Fruit fly (Drosophila melanogaster) whole organism, embryonic: ENCODE results near the gene Pvf3.

Experiments
- B-H1 ChIP-seq: fragments of 200-800 bp; sonication (Bioruptor generic); IDR thresholded peaks from 3 replicates; pipeline ENCODE4 v1.3.6; 2022; ENCODE audit warnings: missing biosample characterization, missing genetic modification characterization
- CG11456 ChIP-seq: fragments of 200-800 bp; sonication (Bioruptor generic); IDR thresholded peaks from 3 replicates; pipeline ENCODE4 v1.3.6; 2022; ENCODE audit warnings: missing biosample characterization, missing genetic modification characterization
- CG12155 ChIP-seq: fragments of 200-800 bp; sonication (Bioruptor generic); optimal IDR thresholded peaks from 3 replicates; lab custom pipeline; 2016; ENCODE audit warnings: missing biosample characterization, missing genetic modification characterization
- CG13287 ChIP-seq: fragments of 200-800 bp; sonication (Bioruptor generic); IDR thresholded peaks from 2 replicates; pipeline ENCODE4 v1.3.6; 2022; ENCODE audit warnings: missing biosample characterization, missing genetic modification characterization; ENCODE audit not compliant: partially characterized antibody
- CG15601 ChIP-seq: fragments of 200-800 bp; sonication (Bioruptor generic); optimal IDR thresholded peaks from 3 replicates; lab custom pipeline; 2019; ENCODE audit warnings: missing biosample characterization, mild to moderate bottlenecking, missing genetic modification characterization, moderate library complexity
- CG16813 ChIP-seq: fragments of 200-800 bp; sonication (Bioruptor generic); IDR thresholded peaks from 3 replicates; pipeline ENCODE4 v1.3.6; 2022; ENCODE audit warnings: missing biosample characterization, missing genetic modification characterization; ENCODE audit not compliant: partially characterized antibody
- CG18764 ChIP-seq: fragments of 200-800 bp; sonication (Bioruptor generic); optimal IDR thresholded peaks from 3 replicates; lab custom pipeline; 2016; ENCODE audit warnings: missing biosample characterization, missing genetic modification characterization
- CG2199 ChIP-seq: fragments of 200-800 bp; sonication (Bioruptor generic); IDR thresholded peaks from 3 replicates; pipeline ENCODE4 v1.3.6; 2022; ENCODE audit warnings: missing biosample characterization, missing genetic modification characterization
- CG30020 ChIP-seq: fragments of 200-800 bp; optimal IDR thresholded peaks from 2 replicates; lab custom pipeline; 2019; ENCODE audit warnings: missing biosample characterization, mild to moderate bottlenecking, missing genetic modification characterization, moderate library complexity
- CG31365 ChIP-seq: fragments of 200-800 bp; sonication (Bioruptor generic); optimal IDR thresholded peaks from 2 replicates; lab custom pipeline; 2018; ENCODE audit warnings: missing biosample characterization, mild to moderate bottlenecking, missing genetic modification characterization
- CG31441 ChIP-seq: fragments of 200-800 bp; sonication (Bioruptor generic); IDR thresholded peaks from 2 replicates; pipeline ENCODE4 v1.3.6; 2022; ENCODE audit warnings: missing biosample characterization, missing genetic modification characterization
- CG32772 ChIP-seq: fragments of 200-800 bp; sonication (Bioruptor generic); IDR thresholded peaks from 2 replicates; pipeline ENCODE4 v1.3.6; 2022; ENCODE audit warnings: missing biosample characterization, missing genetic modification characterization
- CG4404 ChIP-seq: fragments of 200-800 bp; sonication (Bioruptor generic); IDR thresholded peaks from 2 replicates; pipeline ENCODE4 v1.3.6; 2022; ENCODE audit warnings: missing biosample characterization, missing genetic modification characterization
- CG6654 ChIP-seq: fragments of 200-800 bp; sonication (Bioruptor generic); optimal IDR thresholded peaks from 2 replicates; lab custom pipeline; 2017; ENCODE audit warnings: missing biosample characterization, mild to moderate bottlenecking, missing genetic modification characterization
- CG7271 ChIP-seq: fragments of 200-800 bp; sonication (Bioruptor generic); optimal IDR thresholded peaks from 2 replicates; lab custom pipeline; 2018; ENCODE audit warnings: missing biosample characterization, mild to moderate bottlenecking, missing genetic modification characterization, moderate library complexity
- CG7928 ChIP-seq: fragments of 200-800 bp; sonication (Bioruptor generic); optimal IDR thresholded peaks from 2 replicates; lab custom pipeline; 2017; ENCODE audit warnings: missing biosample characterization, mild to moderate bottlenecking, missing genetic modification characterization
- CG8281 ChIP-seq: fragments of 200-800 bp; sonication (Bioruptor generic); optimal IDR thresholded peaks from 2 replicates; lab custom pipeline; 2018; ENCODE audit warnings: missing biosample characterization, mild to moderate bottlenecking, missing genetic modification characterization, moderate library complexity
- CG8478 ChIP-seq: fragments of >200 bp; optimal IDR thresholded peaks from 2 replicates; lab custom pipeline; 2018
- CG8924 ChIP-seq: fragments of 200-800 bp; optimal IDR thresholded peaks from 3 replicates; lab custom pipeline; 2019; ENCODE audit warnings: missing biosample characterization, mild to moderate bottlenecking, missing genetic modification characterization, moderate library complexity
- Chrac-16 ChIP-seq: fragments of 200-800 bp; sonication (Bioruptor generic); optimal IDR thresholded peaks from 3 replicates; lab custom pipeline; 2016; ENCODE audit warnings: missing biosample characterization, missing genetic modification characterization
- CoRest ChIP-seq: fragments of 200-800 bp; sonication (Bioruptor generic); optimal IDR thresholded peaks from 3 replicates; lab custom pipeline; 2018; ENCODE audit warnings: missing biosample characterization, mild to moderate bottlenecking, missing genetic modification characterization, moderate library complexity
- D19A ChIP-seq: fragments of 200-800 bp; optimal IDR thresholded peaks from 3 replicates; lab custom pipeline; 2019; ENCODE audit warnings: missing biosample characterization, mild to moderate bottlenecking, missing genetic modification characterization, moderate library complexity
- Dip3 ChIP-seq: fragments of 200-800 bp; sonication (Bioruptor generic); optimal IDR thresholded peaks from 3 replicates; lab custom pipeline; 2016; ENCODE audit warnings: missing biosample characterization, missing genetic modification characterization
- Gug ChIP-seq: fragments of 200-800 bp; sonication (Bioruptor generic); IDR thresholded peaks from 4 replicates; pipeline ENCODE4 v1.3.6; 2022; ENCODE audit warnings: missing biosample characterization, missing genetic modification characterization
- Jarid2 ChIP-seq: fragments of 200-800 bp; sonication (Bioruptor generic); optimal IDR thresholded peaks from 3 replicates; lab custom pipeline; 2017; ENCODE audit warnings: mild to moderate bottlenecking, missing biosample characterization, missing genetic modification reagents, missing genetic modification characterization
- MTF-1 ChIP-seq: fragments of 200-800 bp; sonication (Bioruptor generic); optimal IDR thresholded peaks from 2 replicates; lab custom pipeline; 2018; ENCODE audit warnings: missing biosample characterization, mild to moderate bottlenecking, missing genetic modification characterization, borderline replicate concordance
- TFAM ChIP-seq: fragments of 200-800 bp; sonication (Bioruptor generic); optimal IDR thresholded peaks from 2 replicates; lab custom pipeline; 2017; ENCODE audit warnings: missing biosample characterization, missing genetic modification characterization, inconsistent platforms
- Trl ChIP-seq, 3 experiments: fragments of >200 bp in 2 of 3; fragments of 200-800 bp in 1 of 3; sonication (Bioruptor generic) in 1 of 3; optimal IDR thresholded peaks; 2 replicates in 1 of 3; 3 replicates in 2 of 3; lab custom pipeline; 2016 to 2017; ENCODE audit warnings: missing biosample characterization in 1 of 3, missing genetic modification characterization in 1 of 3
- ab ChIP-seq: fragments of 200-800 bp; sonication (Bioruptor generic); optimal IDR thresholded peaks from 2 replicates; lab custom pipeline; 2016; ENCODE audit warnings: missing biosample characterization, missing genetic modification characterization
- ac ChIP-seq: fragments of 200-800 bp; sonication (Bioruptor generic); optimal IDR thresholded peaks from 3 replicates; lab custom pipeline; 2017; ENCODE audit warnings: missing biosample characterization, mild to moderate bottlenecking, missing genetic modification characterization
- al ChIP-seq: fragments of 200-800 bp; sonication (Bioruptor generic); IDR thresholded peaks from 2 replicates; pipeline ENCODE4 v1.3.6; 2022; ENCODE audit warnings: missing biosample characterization, missing genetic modification characterization
- ap ChIP-seq: fragments of 200-800 bp; sonication (Bioruptor generic); IDR thresholded peaks from 2 replicates; pipeline ENCODE4 v1.3.6; 2022; ENCODE audit warnings: missing biosample characterization, missing genetic modification characterization
- bab2 ChIP-seq: fragments of 200-800 bp; sonication (Bioruptor generic); optimal IDR thresholded peaks from 2 replicates; lab custom pipeline; 2016; ENCODE audit warnings: missing biosample characterization, missing genetic modification characterization
- br ChIP-seq: fragments of >200 bp; optimal IDR thresholded peaks from 2 replicates; lab custom pipeline; 2017
- bsh ChIP-seq, 2 experiments: fragments of 200-800 bp; sonication (Bioruptor generic); optimal IDR thresholded peaks; 2 replicates each; lab custom pipeline; 2017 to 2018; ENCODE audit warnings: mild to moderate bottlenecking in 2 of 2, missing biosample characterization in 2 of 2, missing genetic modification characterization in 2 of 2, moderate library complexity in 1 of 2
- ewg ChIP-seq: fragments of 200-800 bp; sonication (Bioruptor generic); optimal IDR thresholded peaks from 3 replicates; lab custom pipeline; 2017; ENCODE audit warnings: mild to moderate bottlenecking, missing biosample characterization, missing genetic modification reagents, missing genetic modification characterization
- fd64A ChIP-seq: fragments of 200-800 bp; sonication (Bioruptor generic); optimal IDR thresholded peaks from 3 replicates; lab custom pipeline; 2018; ENCODE audit warnings: missing biosample characterization, mild to moderate bottlenecking, missing genetic modification characterization
- hkb ChIP-seq, 2 experiments: fragments of 200-800 bp in 1 of 2; fragments of >200 bp in 1 of 2; sonication (Bioruptor generic) in 1 of 2; IDR thresholded peaks in 1 of 2; optimal IDR thresholded peaks in 1 of 2; 2 replicates each; pipeline versions ENCODE4 v1.3.6 to Lab custom; 2017 to 2022; ENCODE audit warnings: missing biosample characterization in 1 of 2, missing genetic modification characterization in 1 of 2
- insv ChIP-seq, 2 experiments: fragments of 200-800 bp; sonication (Bioruptor generic); optimal IDR thresholded peaks; 3 replicates each; lab custom pipeline; 2016 to 2018; ENCODE audit warnings: missing biosample characterization in 2 of 2, missing genetic modification characterization in 2 of 2
- jigr1 ChIP-seq: fragments of 200-800 bp; sonication (Bioruptor generic); IDR thresholded peaks from 3 replicates; pipeline ENCODE4 v1.3.6; 2022; ENCODE audit warnings: missing biosample characterization, missing genetic modification characterization
- kah ChIP-seq: fragments of 200-800 bp; sonication (Bioruptor generic); optimal IDR thresholded peaks from 2 replicates; lab custom pipeline; 2018; ENCODE audit warnings: missing biosample characterization, mild to moderate bottlenecking, missing genetic modification characterization
- nom ChIP-seq: fragments of 200-800 bp; sonication (Bioruptor generic); optimal IDR thresholded peaks from 2 replicates; lab custom pipeline; 2017; ENCODE audit warnings: missing biosample characterization, missing genetic modification characterization, mild to moderate bottlenecking, moderate library complexity, missing genetic modification reagents
- oc ChIP-seq: fragments of 200-800 bp; sonication (Bioruptor generic); optimal IDR thresholded peaks from 2 replicates; lab custom pipeline; 2018; ENCODE audit warnings: missing biosample characterization, mild to moderate bottlenecking, missing genetic modification characterization, moderate library complexity
- peb ChIP-seq: fragments of 200-800 bp; sonication (Bioruptor generic); IDR thresholded peaks from 2 replicates; pipeline ENCODE4 v1.3.6; 2022; ENCODE audit warnings: missing biosample characterization, missing genetic modification characterization
- pho ChIP-seq: fragments of 200-800 bp; sonication (Bioruptor generic); optimal IDR thresholded peaks from 2 replicates; lab custom pipeline; 2016; ENCODE audit warnings: missing biosample characterization, missing genetic modification characterization
- ranshi ChIP-seq: fragments of 200-800 bp; sonication (Bioruptor generic); IDR thresholded peaks from 2 replicates; pipeline ENCODE4 v1.3.6; 2022; ENCODE audit warnings: missing biosample characterization, missing genetic modification characterization
- row ChIP-seq: fragments of 200-800 bp; sonication (Bioruptor generic); IDR thresholded peaks from 3 replicates; pipeline ENCODE4 v1.3.6; 2022; ENCODE audit warnings: missing biosample characterization, missing genetic modification characterization
- shn ChIP-seq: fragments of 200-800 bp; sonication (Bioruptor generic); optimal IDR thresholded peaks from 3 replicates; lab custom pipeline; 2016; ENCODE audit warnings: missing biosample characterization, missing genetic modification characterization
- tin ChIP-seq: fragments of 200-800 bp; sonication (Bioruptor generic); optimal IDR thresholded peaks from 3 replicates; lab custom pipeline; 2016; ENCODE audit warnings: missing biosample characterization, missing genetic modification characterization
- toy ChIP-seq: fragments of 200-800 bp; sonication (Bioruptor generic); IDR thresholded peaks from 2 replicates; pipeline ENCODE4 v1.3.6; 2022; ENCODE audit warnings: missing biosample characterization, missing genetic modification characterization
- vvl ChIP-seq: fragments of 200-800 bp; sonication (Bioruptor generic); IDR thresholded peaks from 2 replicates; pipeline ENCODE4 v1.3.6; 2022; ENCODE audit warnings: missing biosample characterization, missing genetic modification characterization

Gene Pvf3

DNA sequence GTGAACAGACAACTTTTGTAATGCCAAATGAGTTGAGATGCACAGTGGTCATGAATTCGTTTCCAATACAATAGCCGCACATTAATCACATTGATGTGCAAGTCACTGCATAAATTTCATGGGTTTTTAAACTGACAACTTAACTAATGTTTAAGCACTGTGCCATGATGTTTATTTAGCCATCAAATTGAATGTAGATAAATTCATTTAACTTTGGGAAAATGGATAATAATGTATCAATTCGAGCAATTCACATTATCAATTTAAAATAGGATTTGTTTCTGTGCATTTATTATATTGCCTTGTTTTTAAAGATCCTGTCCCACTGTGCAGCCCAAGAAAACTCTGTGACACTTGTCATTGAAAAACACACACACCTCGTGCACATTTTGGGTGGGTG lies 9.4 kb downstream of the Pvf3 start (continued):
- TF ChIP-seq Trl (optimal IDR thresholded peaks at IDR 0.05; lab: Kevin White, UChicago) (no peak), Trl (GFP tag; optimal IDR thresholded peaks at IDR 0.05; lab: Kevin White, UChicago) (peak; percentile 69), ranshi (GFP tag; lab: Robert Waterston, UW) (peak; percentile 65), CG12155 (GFP tag; lab: Kevin White, UChicago) (peak; percentile 51), CG11456 (GFP tag; lab: Robert Waterston, UW) (no peak), ac (GFP tag; lab: Kevin White, UChicago) (peak; percentile 57), CG30020 (no peak), pho (peak; percentile 5), fd64A (GFP tag; lab: Kevin White, UChicago) (peak; percentile 39), CG32772 (peak; percentile 73), Jarid2 (peak; percentile 37), CG15601 (tag; lab: Kevin White, UChicago) (peak; percentile 60)
- TF ChIP-seq, all 482 proteins: peak for 305

DNA sequence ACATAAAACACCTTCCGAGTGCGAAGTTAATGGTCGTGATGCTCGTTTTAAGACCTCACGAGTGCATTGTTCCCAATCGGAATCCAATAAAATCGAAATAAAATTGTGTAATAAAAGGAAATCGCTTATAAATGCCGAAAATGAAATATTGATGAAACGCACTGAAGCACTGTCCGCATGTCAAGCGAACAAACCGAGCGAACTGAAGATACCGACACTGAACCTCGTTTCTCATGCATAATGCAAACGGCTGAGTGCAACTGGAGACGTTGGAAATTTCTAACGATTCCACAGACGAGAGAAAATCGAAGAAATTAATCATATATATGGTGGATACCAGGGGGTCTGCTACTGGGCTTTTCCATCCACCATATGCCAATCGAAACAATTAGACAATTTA lies 10.3 kb downstream of the Pvf3 start:
- TF ChIP-seq CG8478 (lab: Kevin White, UChicago) (no peak), oc (peak; percentile 60), Dip3 (GFP tag; lab: Kevin White, UChicago) (no peak), TFAM (GFP tag; lab: Kevin White, UChicago) (no peak), Chrac-16 (GFP tag; lab: Kevin White, UChicago) (no peak), Gug (GFP tag; lab: Robert Waterston, UW) (no peak), br (lab: Kevin White, UChicago) (no peak), CG2199 (GFP tag; lab: Robert Waterston, UW) (no peak), vvl (GFP tag; lab: Robert Waterston, UW) (peak; percentile 92), al (GFP tag; lab: Robert Waterston, UW) (no peak), shn (GFP tag; lab: Kevin White, UChicago) (no peak), jigr1 (no peak), CG8924 (no peak), CG8281 (peak; percentile 96), CG18764 (GFP tag; lab: Kevin White, UChicago) (no peak), ab (GFP tag; lab: Kevin White, UChicago) (no peak), CG16813 (no peak), CG6654 (GFP tag; lab: Kevin White, UChicago) (no peak), CG4404 (GFP tag; lab: Robert Waterston, UW) (no peak), CG7271 (tag; lab: Kevin White, UChicago) (no peak)

DNA sequence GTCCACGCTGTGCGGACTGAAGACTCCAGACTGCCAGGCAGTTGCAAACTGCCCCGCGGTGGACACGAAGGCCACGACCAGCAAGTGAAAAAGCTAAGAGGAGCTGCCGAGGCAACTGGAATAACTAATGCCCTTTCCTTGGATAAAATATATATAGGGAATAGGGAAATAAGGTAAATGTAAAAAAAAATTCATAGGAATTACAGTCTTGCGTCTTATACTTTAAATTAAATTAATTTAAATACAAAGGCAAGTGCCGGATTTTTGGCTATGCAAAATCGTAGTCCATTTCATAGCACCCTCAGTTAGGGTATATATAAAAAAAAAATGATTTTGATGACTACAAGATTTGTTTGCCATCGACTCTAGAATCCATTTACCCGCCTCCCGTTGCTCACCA lies 11.6 kb downstream of the Pvf3 start:
- no peak for TF ChIP-seq bab2 (GFP tag; lab: Kevin White, UChicago)
- peak; percentile 59 for TF ChIP-seq D19A (tag; lab: Kevin White, UChicago)
- no peak for TF ChIP-seq toy (GFP tag; lab: Robert Waterston, UW)
- TF ChIP-seq CG13287 (GFP tag; lab: Robert Waterston, UW): no peak
- TF ChIP-seq CG31441: no peak
- no peak for TF ChIP-seq CoRest (tag; lab: Kevin White, UChicago)
- peak; percentile 15 for TF ChIP-seq nom (GFP tag; lab: Kevin White, UChicago)
- no peak for TF ChIP-seq CG31365 (tag; lab: Kevin White, UChicago)
- TF ChIP-seq insv (GFP tag; optimal IDR thresholded peaks at IDR 0.05; lab: Kevin White, UChicago): no peak
- no peak for TF ChIP-seq peb (GFP tag; lab: Robert Waterston, UW)
- no peak for TF ChIP-seq CG7928
- TF ChIP-seq kah: no peak
- TF ChIP-seq ap: no peak
- TF ChIP-seq MTF-1 (GFP tag; lab: Kevin White, UChicago): no peak
- no peak for TF ChIP-seq CG4404 (GFP tag; lab: Robert Waterston, UW)
- TF ChIP-seq hkb (optimal IDR thresholded peaks at IDR 0.05; lab: Kevin White, UChicago): no peak
- no peak for TF ChIP-seq hkb (GFP tag; IDR thresholded peaks at IDR 0.05; lab: Robert Waterston, UW)
- TF ChIP-seq B-H1 (GFP tag; lab: Robert Waterston, UW): no peak
- TF ChIP-seq ewg (GFP tag; lab: Kevin White, UChicago): no peak
- TF ChIP-seq row: peak; percentile 43; the same call in 2 of the 3 replicates
- TF ChIP-seq bsh (GFP tag; optimal IDR thresholded peaks at IDR 0.05; lab: Kevin White, UChicago): peak in 1 of 2 experiments; percentile 72
- TF ChIP-seq tin (GFP tag; lab: Kevin White, UChicago): no peak
